Worm (Caenorhabditis elegans): ENCODE data around the gene F32D1.8.

DNA sequence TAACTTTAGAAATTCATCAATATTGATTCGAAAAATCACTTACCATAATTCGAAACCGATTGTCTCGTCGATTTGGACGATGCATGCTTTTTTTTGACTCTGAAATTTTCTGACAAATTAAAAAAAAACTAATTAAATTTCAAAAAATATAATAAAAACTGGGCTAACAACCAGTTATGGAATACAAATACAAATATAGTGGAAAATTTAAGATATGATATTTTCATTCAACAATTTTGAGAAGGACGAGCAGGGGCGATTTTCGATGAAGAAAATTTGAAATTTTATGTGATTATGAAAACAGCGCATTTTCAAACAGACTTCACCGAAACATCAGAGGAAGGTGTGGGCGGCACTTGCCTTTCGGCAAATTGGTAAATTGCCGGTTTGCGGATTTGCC lies 4.8 kb upstream of the F32D1.8 start, which contains the start of gene F13A2.1:
- TF ChIP-seq snpc-4 (tag; optimal IDR thresholded peaks at IDR 0.05) (no peak), lin-38 (GFP tag; IDR thresholded peaks at IDR 0.05) (no peak)

Measured in whole organism, L4 larva.